Worm (Caenorhabditis elegans) whole organism, midembryonic: ENCODE measurements around the gene nhr-264.

Experiments
- cog-1 ChIP-seq: sonication (generic microtip); optimal IDR thresholded peaks from 2 replicates; lab custom pipeline; 2016; ENCODE audit warnings: missing genetic modification characterization, missing compliant biosample characterization
- klf-2 ChIP-seq: fragments of 200-800 bp; sonication (Bioruptor generic); conservative IDR thresholded peaks from 2 replicates; pipeline ENCODE4 v1.3.6; 2022; ENCODE audit warnings: missing genetic modification reagents, missing genetic modification characterization, missing compliant biosample characterization
- med-1 ChIP-seq: sonication (generic microtip); optimal IDR thresholded peaks from 2 replicates; lab custom pipeline; 2017; ENCODE audit warnings: missing genetic modification characterization, mild to moderate bottlenecking, missing compliant biosample characterization, antibody characterized with exemption, missing genetic modification reagents; ENCODE audit not compliant: insufficient read depth
- ref-1 ChIP-seq: fragments of 200-800 bp; sonication (Bioruptor generic); conservative IDR thresholded peaks from 2 replicates; pipeline ENCODE4 v1.3.6; 2022; ENCODE audit warnings: missing genetic modification reagents, missing genetic modification characterization, missing compliant biosample characterization
- tab-1 ChIP-seq: fragments of 200-800 bp; sonication (Bioruptor generic); IDR thresholded peaks from 2 replicates; pipeline ENCODE4 v1.3.6; 2022; ENCODE audit warnings: missing genetic modification characterization, missing compliant biosample characterization
- ztf-23 ChIP-seq: fragments of 200-800 bp; sonication (Bioruptor generic); IDR thresholded peaks from 2 replicates; pipeline ENCODE4 v1.3.6; 2022; ENCODE audit warnings: missing genetic modification reagents, missing genetic modification characterization, missing compliant biosample characterization
- ztf-29 ChIP-seq: fragments of 200-800 bp; sonication (Bioruptor generic); IDR thresholded peaks from 2 replicates; pipeline ENCODE4 v1.3.6; 2022; ENCODE audit warnings: missing genetic modification reagents, missing genetic modification characterization, missing compliant biosample characterization

DNA sequence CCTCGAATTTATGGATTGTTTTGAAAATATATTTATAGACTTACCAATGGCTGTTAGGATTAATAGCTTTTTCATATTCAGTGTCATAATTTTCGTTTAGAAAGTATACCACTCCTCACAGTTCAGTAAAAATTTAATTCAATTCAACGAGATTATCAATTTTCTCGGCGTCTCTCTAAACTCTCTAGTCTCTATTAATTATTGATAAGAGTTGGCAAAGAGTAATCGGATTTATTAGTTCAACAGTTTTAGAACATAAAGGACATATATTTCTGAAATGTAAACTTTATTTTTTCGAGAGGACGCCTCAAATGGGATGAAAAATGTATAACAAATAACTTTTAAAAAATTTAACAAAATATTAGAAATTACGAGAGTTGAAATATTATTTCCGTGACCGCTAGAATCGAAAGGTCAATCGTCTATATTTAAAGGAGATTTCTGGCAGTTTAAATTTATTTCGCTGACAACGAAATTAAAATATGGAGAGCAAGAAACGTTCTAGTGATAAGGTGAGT, 30.3 kb upstream of the nhr-264 start, which contains the start of the genes nspg-11 and F49C12.15:
- TF ChIP-seq med-1 (GFP tag; lab: Kevin White, UChicago) (no peak), cog-1 (tag; lab: Kevin White, UChicago) (no peak), ztf-29 (GFP tag; lab: Robert Waterston, UW) (no peak), klf-2 (GFP tag; lab: Robert Waterston, UW) (no peak), tab-1 (GFP tag; lab: Robert Waterston, UW) (no peak), ref-1 (GFP tag; lab: Robert Waterston, UW) (no peak), ztf-23 (GFP tag; lab: Robert Waterston, UW) (no peak)
